Fruit fly (Drosophila melanogaster) whole organism, adult: ENCODE results near the gene P5CDh2.

Source experiments
- CG12768 ChIP-seq: fragments of 200-800 bp; sonication (Bioruptor generic); optimal IDR thresholded peaks from 2 replicates; lab custom pipeline; 2017; ENCODE audit warnings: missing biosample characterization, missing genetic modification characterization, mild to moderate bottlenecking, moderate library complexity, missing genetic modification reagents
- Crg-1 ChIP-seq: fragments of 200-800 bp; sonication (Bioruptor generic); optimal IDR thresholded peaks from 2 replicates; lab custom pipeline; 2016; ENCODE audit warnings: missing biosample characterization, missing genetic modification characterization
- kay ChIP-seq: fragments of 200-800 bp; sonication (Bioruptor generic); peaks from one replicate; lab custom pipeline; 2016; ENCODE audit warnings: missing biosample characterization, missing genetic modification characterization, borderline replicate concordance
- tj ChIP-seq: fragments of 200-800 bp; sonication (Bioruptor generic); optimal IDR thresholded peaks from 3 replicates; lab custom pipeline; 2017; ENCODE audit warnings: missing biosample characterization, mild to moderate bottlenecking, missing genetic modification characterization, moderate library complexity
- toe ChIP-seq: fragments of 200-800 bp; sonication (Bioruptor generic); optimal IDR thresholded peaks from 2 replicates; lab custom pipeline; 2016; ENCODE audit warnings: missing biosample characterization, missing genetic modification characterization

DNA sequence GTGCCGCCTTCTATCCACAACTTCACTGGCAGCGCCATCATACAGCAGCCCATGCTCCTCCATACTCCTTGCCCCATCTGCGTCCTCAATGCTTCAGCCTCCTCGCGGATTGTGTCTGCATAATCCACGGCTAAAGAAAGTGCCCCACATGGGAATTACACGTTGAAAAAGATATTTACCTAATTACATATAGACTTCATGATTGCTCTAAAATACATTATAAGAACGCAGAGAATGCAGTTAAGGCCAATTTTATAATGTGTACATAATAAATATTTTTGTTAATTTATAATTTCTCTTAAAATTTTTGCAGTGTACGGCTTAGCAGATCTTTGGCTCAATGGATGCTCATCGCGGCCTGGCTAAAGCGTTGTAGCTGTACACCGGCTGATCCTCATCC, 27.9 kb downstream of the P5CDh2 start:
- TF ChIP-seq CG12768 (GFP tag; lab: Kevin White, UChicago) = no peak
- no peak for TF ChIP-seq kay (GFP tag; lab: Kevin White, UChicago)
- no peak for TF ChIP-seq Crg-1 (GFP tag; lab: Kevin White, UChicago)
- TF ChIP-seq toe (GFP tag; lab: Kevin White, UChicago) = no peak
- no peak for TF ChIP-seq tj (GFP tag; lab: Kevin White, UChicago)
